Worm (Caenorhabditis elegans) whole organism, mixed stage, embryonic: Measurements from ENCODE around the gene Y51B9A.9.

ENCODE experiments used
- ceh-39 ChIP-seq: fragments of 150-350 bp; optimal IDR thresholded peaks from 2 replicates; lab custom pipeline; 2014; ENCODE audit warnings: missing biosample characterization, missing genetic modification characterization
- ham-2 ChIP-seq: fragments of 200-800 bp; sonication (Bioruptor generic); optimal IDR thresholded peaks from 2 replicates; lab custom pipeline; 2018; ENCODE audit warnings: mild to moderate bottlenecking, missing genetic modification characterization, missing compliant biosample characterization
- hlh-1 ChIP-seq: fragments of 150-350 bp; optimal IDR thresholded peaks from 2 replicates; lab custom pipeline; 2014; ENCODE audit warnings: missing biosample characterization, missing genetic modification reagents, missing genetic modification characterization
- lin-13 ChIP-seq: fragments of 150-350 bp; optimal IDR thresholded peaks from 2 replicates; lab custom pipeline; 2014; ENCODE audit warnings: missing biosample characterization, missing genetic modification characterization
- lsy-2 ChIP-seq: fragments of 150-350 bp; optimal IDR thresholded peaks from 2 replicates; lab custom pipeline; 2014; ENCODE audit warnings: missing biosample characterization, missing genetic modification characterization
- nhr-76 ChIP-seq: sonication (generic microtip); optimal IDR thresholded peaks from 2 replicates; lab custom pipeline; 2017; ENCODE audit warnings: missing biosample characterization, missing genetic modification characterization
- snpc-4 ChIP-seq: fragments of 150-350 bp; optimal IDR thresholded peaks from 2 replicates; lab custom pipeline; 2014; ENCODE audit warnings: missing biosample characterization, missing genetic modification characterization
- sptf-1 ChIP-seq: sonication (generic microtip); optimal IDR thresholded peaks from 2 replicates; lab custom pipeline; 2017; ENCODE audit warnings: mild to moderate bottlenecking, missing genetic modification characterization, moderate library complexity, missing compliant biosample characterization
- unc-62 ChIP-seq: fragments of 150-350 bp; optimal IDR thresholded peaks from 2 replicates; lab custom pipeline; 2014; ENCODE audit warnings: missing biosample characterization, missing genetic modification reagents, missing genetic modification characterization
- ztf-11 ChIP-seq: fragments of 150-350 bp; optimal IDR thresholded peaks from 2 replicates; lab custom pipeline; 2014; ENCODE audit warnings: missing biosample characterization, missing genetic modification characterization

DNA sequence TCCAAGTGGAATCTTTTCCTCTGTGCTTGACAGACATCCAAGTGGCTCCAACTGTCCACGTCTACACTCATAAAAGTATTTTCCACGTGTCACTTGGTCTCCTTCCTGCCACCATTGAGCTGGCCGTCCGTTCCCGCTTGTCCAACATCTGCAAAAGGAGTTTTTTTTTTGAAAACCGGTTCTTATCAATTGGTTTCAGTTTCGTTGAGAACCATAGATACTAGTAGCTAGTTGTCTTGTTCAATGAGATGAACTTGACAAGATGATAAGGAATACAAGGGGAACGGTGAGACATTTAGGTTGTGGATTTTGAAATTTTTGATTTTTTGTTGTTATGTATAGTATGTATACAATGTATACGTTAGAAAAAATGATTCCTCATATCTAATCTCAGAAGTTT is 51.6 kb downstream of the Y51B9A.9 start:
- TF ChIP-seq nhr-76 (no peak), sptf-1 (no peak), snpc-4 (tag; lab: Kevin White, UChicago) (no peak), lin-13 (tag; lab: Kevin White, UChicago) (no peak), lsy-2 (no peak), unc-62 (GFP tag; lab: Kevin White, UChicago) (no peak), ztf-11 (no peak), ceh-39 (tag; lab: Kevin White, UChicago) (no peak), ham-2 (GFP tag; lab: Kevin White, UChicago) (no peak), hlh-1 (tag; lab: Kevin White, UChicago) (no peak)
